Worm (Caenorhabditis elegans): ENCODE data around the gene str-39.

str-39 gene

DNA sequence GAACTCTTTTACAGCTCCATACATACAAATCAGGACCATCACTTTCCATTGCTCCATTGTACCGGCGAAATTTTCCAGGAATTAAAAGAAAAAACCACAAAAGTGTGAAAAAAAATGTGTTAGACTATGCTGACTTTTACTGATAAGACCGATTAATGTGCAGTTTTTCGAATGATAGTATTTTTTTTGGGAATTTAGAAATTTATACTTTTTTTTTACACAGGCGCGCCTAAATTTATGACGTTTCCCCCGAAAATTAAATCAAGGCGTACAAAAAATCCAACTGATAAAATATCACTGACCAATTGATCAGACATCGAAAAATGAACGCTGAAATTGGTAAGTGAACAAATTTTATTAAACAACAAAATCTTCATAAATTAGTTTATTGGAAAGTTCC is 4.3 kb downstream of the str-39 start, which contains the start of gene folt-2:
Gene folt-2 (minus strand): TSS at position 179 of the 400 bp plus-strand sequence.
- TF ChIP-seq atf-7 (tag; optimal IDR thresholded peaks at IDR 0.05) (peak; percentile 5), chd-7 (tag; optimal IDR thresholded peaks at IDR 0.05) (no peak), nhr-80 (tag; optimal IDR thresholded peaks at IDR 0.05) (peak; percentile 76)

DNA sequence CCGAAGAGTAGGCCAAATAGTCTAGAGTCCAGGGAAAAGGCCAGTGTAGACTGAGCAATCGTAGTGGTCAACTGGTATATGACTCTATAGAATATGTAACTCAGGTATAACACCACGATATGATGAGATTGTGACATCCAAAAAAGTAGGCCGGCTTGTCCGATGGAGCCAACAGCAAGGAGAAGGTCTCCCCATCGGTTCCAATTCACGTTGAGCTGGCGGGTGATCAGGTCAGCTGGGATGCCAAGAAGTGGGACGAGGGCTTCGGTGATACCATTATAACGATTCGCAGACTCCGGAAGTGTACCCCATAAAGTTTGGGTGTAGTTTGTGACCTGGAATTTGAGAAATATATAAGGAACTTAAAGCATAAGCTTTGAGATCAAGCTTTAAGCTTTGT is 6.8 kb downstream of the str-39 start:
- TF ChIP-seq madf-3 (GFP tag; IDR thresholded peaks at IDR 0.05) (0 out of 2 replicates have a peak, but pooled peaks have one; percentile 20), F37B4.10 (GFP tag; IDR thresholded peaks at IDR 0.05) (peak; percentile 98), K11D2.4 (GFP tag; IDR thresholded peaks at IDR 0.05) (no peak), B0035.1 (tag; optimal IDR thresholded peaks at IDR 0.05) (no peak)

DNA sequence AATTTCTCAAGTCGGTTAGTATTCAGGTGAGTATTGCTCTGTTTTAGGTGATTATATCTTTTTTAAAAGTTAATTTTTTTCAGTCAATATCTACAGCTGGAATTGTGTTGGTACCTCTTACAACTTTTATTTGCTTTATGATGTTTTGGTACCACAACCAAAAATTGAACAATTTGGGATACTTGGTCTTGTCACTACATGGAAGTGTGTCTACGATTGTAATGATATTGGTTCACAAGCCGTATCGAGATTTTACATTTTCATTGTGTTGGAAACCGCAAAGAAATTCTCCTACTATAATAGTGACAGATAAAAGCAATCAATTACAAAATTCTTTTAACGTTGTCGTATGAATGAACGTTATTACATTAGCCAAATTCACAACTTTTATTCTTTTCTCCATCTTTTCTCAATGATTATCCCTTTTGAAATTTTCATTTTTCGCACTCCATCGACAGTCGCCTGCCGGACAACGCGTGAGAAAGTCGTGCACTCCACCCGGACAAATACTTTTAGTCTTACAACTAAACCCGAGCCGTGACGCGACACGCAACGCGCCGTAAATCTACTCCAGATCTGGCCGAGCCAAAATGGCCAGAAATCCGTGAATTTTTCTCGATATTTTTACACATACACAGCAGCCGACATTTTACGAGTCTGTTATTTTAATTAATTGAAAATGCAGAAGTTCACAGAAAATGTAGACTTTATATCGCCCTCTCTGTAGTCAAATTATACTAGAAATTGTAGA is 7.8 kb downstream of the str-39 start:
- no peak for TF ChIP-seq K11D2.4 (GFP tag; IDR thresholded peaks at IDR 0.05)
- no peak for TF ChIP-seq ama-1 (optimal IDR thresholded peaks at IDR 0.05)
- TF ChIP-seq ama-1 (GFP tag; optimal IDR thresholded peaks at IDR 0.05) = no peak
- no peak for TF ChIP-seq rpc-1 (optimal IDR thresholded peaks at IDR 0.05)
- TF ChIP-seq rpc-1 (tag; optimal IDR thresholded peaks at IDR 0.05) = no peak
- no peak for TF ChIP-seq Y53F4B.3 (GFP tag; IDR thresholded peaks at IDR 0.05)
- TF ChIP-seq nfya-2 (GFP tag; IDR thresholded peaks at IDR 0.05) = no peak
- no peak for TF ChIP-seq C06A6.2 (GFP tag; conservative IDR thresholded peaks at IDR 0.05)
- TF ChIP-seq ztf-26 (tag; optimal IDR thresholded peaks at IDR 0.05) = no peak
- no peak for TF ChIP-seq tbp1 (GFP tag; optimal IDR thresholded peaks at IDR 0.05)
- peak; percentile 16; the same call in 1 of the 2 replicates for TF ChIP-seq Y56A3A.18 (GFP tag; IDR thresholded peaks at IDR 0.05)
- TF ChIP-seq lin-54 (GFP tag; optimal IDR thresholded peaks at IDR 0.05) = peak; percentile 14
- TF ChIP-seq ceh-58 (GFP tag; IDR thresholded peaks at IDR 0.05) = no peak
- no peak for TF ChIP-seq let-526 (GFP tag; IDR thresholded peaks at IDR 0.05)
- TF ChIP-seq ekl-4 (GFP tag; IDR thresholded peaks at IDR 0.05) = no peak
- TF ChIP-seq nfyb-1 (GFP tag; IDR thresholded peaks at IDR 0.05) = peak; percentile 77
- peak; percentile 50 for TF ChIP-seq ztf-22 (GFP tag; optimal IDR thresholded peaks at IDR 0.05)
- TF ChIP-seq T26A5.8 (tag; optimal IDR thresholded peaks at IDR 0.05) = no peak
- TF ChIP-seq hrde-1 (tag; optimal IDR thresholded peaks at IDR 0.05; ENCODE audit: borderline replicate concordance) = no peak
- no peak for TF ChIP-seq F57C9.4 (tag; optimal IDR thresholded peaks at IDR 0.05)
- TF ChIP-seq madf-10 (tag; optimal IDR thresholded peaks at IDR 0.05) = peak; percentile 29
- peak; percentile 11 for TF ChIP-seq atf-7 (tag; optimal IDR thresholded peaks at IDR 0.05)
- TF ChIP-seq attf-6 (GFP tag; IDR thresholded peaks at IDR 0.05) = no peak
- peak; percentile 54 for TF ChIP-seq chd-7 (tag; optimal IDR thresholded peaks at IDR 0.05)
- TF ChIP-seq F22D6.2 (tag; optimal IDR thresholded peaks at IDR 0.05) = no peak
- no peak for TF ChIP-seq F10E7.11 (tag; optimal IDR thresholded peaks at IDR 0.05)
- TF ChIP-seq unc-130 (GFP tag; optimal IDR thresholded peaks at IDR 0.05) = no peak
- no peak for TF ChIP-seq F39B2.1 (GFP tag; IDR thresholded peaks at IDR 0.05)
- TF ChIP-seq hlh-26 (GFP tag; conservative IDR thresholded peaks at IDR 0.05) = no peak
- TF ChIP-seq ceh-79 (tag; optimal IDR thresholded peaks at IDR 0.05) = no peak
- TF ChIP-seq let-607 (tag; optimal IDR thresholded peaks at IDR 0.05) = no peak
- peak; percentile 62 for TF ChIP-seq nhr-90 (tag; optimal IDR thresholded peaks at IDR 0.05)
- peak; percentile 69 for TF ChIP-seq nhr-80 (tag; optimal IDR thresholded peaks at IDR 0.05)
- TF ChIP-seq hsf-1 (GFP tag; IDR thresholded peaks at IDR 0.05) = peak; percentile 40; the same call in 1 of the 2 replicates
- TF ChIP-seq nhr-179 (tag; optimal IDR thresholded peaks at IDR 0.05) = no peak
- peak; percentile 37; the same call in 1 of the 2 replicates for TF ChIP-seq B0336.3 (GFP tag; IDR thresholded peaks at IDR 0.05)
- peak; percentile 98 for TF ChIP-seq F37B4.10 (GFP tag; IDR thresholded peaks at IDR 0.05)
- no peak for TF ChIP-seq sdz-38 (tag; optimal IDR thresholded peaks at IDR 0.05)
- TF ChIP-seq nfya-1 (tag; optimal IDR thresholded peaks at IDR 0.05; ENCODE audit: borderline replicate concordance, insufficient read depth) = no peak
- TF ChIP-seq snpc-4 (GFP tag; optimal IDR thresholded peaks at IDR 0.05) = no peak
- TF ChIP-seq snpc-4 (tag; optimal IDR thresholded peaks at IDR 0.05) = peak in 2 of 4 experiments; percentile 7 to 86
- peak; percentile 45 for TF ChIP-seq repo-1 (tag; optimal IDR thresholded peaks at IDR 0.05)
- no peak for TF ChIP-seq unc-62 (GFP tag; optimal IDR thresholded peaks at IDR 0.05)

All from whole organism, young adult.